Fruit fly (Drosophila melanogaster): ENCODE measurements around the gene side-IV.

side-IV gene

dm6 chr3R:13425470-13426033, 24.8 kb upstream of the side-IV start, which contains the start of gene Act87E:
Gene Act87E (plus strand): TSS chr3R:13425983.
- TF ChIP-seq dmrt93B (GFP tag; optimal IDR thresholded peaks at IDR 0.05) (peak; percentile 17), ey (GFP tag; optimal IDR thresholded peaks at IDR 0.05) (no peak), GATAd (GFP tag; optimal IDR thresholded peaks at IDR 0.05) (no peak), HLH106 (tag; optimal IDR thresholded peaks at IDR 0.05) (peak; percentile 0), tai (GFP tag; optimal IDR thresholded peaks at IDR 0.05) (no peak)

- TF ChIP-seq lola (GFP tag; optimal IDR thresholded peaks at IDR 0.05) (no peak), pan (optimal IDR thresholded peaks at IDR 0.05) (no peak), woc (GFP tag; optimal IDR thresholded peaks at IDR 0.05) (peak; percentile 20), brk (GFP tag; optimal IDR thresholded peaks at IDR 0.05) (no peak), jim (GFP tag; optimal IDR thresholded peaks at IDR 0.05) (no peak), CG32264 (GFP tag; optimal IDR thresholded peaks at IDR 0.05) (no peak), tai (GFP tag; optimal IDR thresholded peaks at IDR 0.05) (no peak), Hr83 (GFP tag; optimal IDR thresholded peaks at IDR 0.05; ENCODE audit: poor library complexity, severe bottlenecking) (no peak), Hnf4 (GFP tag; optimal IDR thresholded peaks at IDR 0.05) (peak; percentile 50), rgr (GFP tag; optimal IDR thresholded peaks at IDR 0.05) (peak; percentile 73), usp (GFP tag; optimal IDR thresholded peaks at IDR 0.05) (no peak), HLH106 (tag; optimal IDR thresholded peaks at IDR 0.05) (peak; percentile 45), Mio (GFP tag; optimal IDR thresholded peaks at IDR 0.05) (no peak), Dfd (GFP tag; optimal IDR thresholded peaks at IDR 0.05) (no peak), psq (GFP tag; optimal IDR thresholded peaks at IDR 0.05) (peak; percentile 50), foxo (GFP tag; optimal IDR thresholded peaks at IDR 0.05) (peak in 1 of 2 experiments; percentile 70), Abd-B (GFP tag; optimal IDR thresholded peaks at IDR 0.05) (no peak), h (GFP tag; optimal IDR thresholded peaks at IDR 0.05) (peak; percentile 76), dmrt93B (GFP tag; optimal IDR thresholded peaks at IDR 0.05) (peak; percentile 38), Sp1 (GFP tag; optimal IDR thresholded peaks at IDR 0.05) (peak; percentile 15), br (GFP tag; optimal IDR thresholded peaks at IDR 0.05) (peak; percentile 62), sv (GFP tag; optimal IDR thresholded peaks at IDR 0.05) (peak; percentile 41), CrebA (GFP tag; optimal IDR thresholded peaks at IDR 0.05; ENCODE audit: borderline replicate concordance) (no peak), Vsx2 (GFP tag; optimal IDR thresholded peaks at IDR 0.05; ENCODE audit: partially characterized antibody) (no peak), ey (GFP tag; optimal IDR thresholded peaks at IDR 0.05) (peak; percentile 80), Dif (GFP tag; optimal IDR thresholded peaks at IDR 0.05; ENCODE audit: partially characterized antibody) (no peak), OdsH (GFP tag; optimal IDR thresholded peaks at IDR 0.05) (peak; percentile 67), dsf (GFP tag; optimal IDR thresholded peaks at IDR 0.05; ENCODE audit: borderline replicate concordance) (no peak), fru (GFP tag; optimal IDR thresholded peaks at IDR 0.05) (peak; percentile 67)
Observed at dm6 chr3R:13428341-13429040, 21.9 kb upstream of the side-IV start.

dm6 chr3R:13433623-13434022, 16.8 kb upstream of the side-IV start:
- no peak for TF ChIP-seq lola (GFP tag; optimal IDR thresholded peaks at IDR 0.05)
- peak; percentile 39 for TF ChIP-seq tai (GFP tag; optimal IDR thresholded peaks at IDR 0.05)
- peak; percentile 52 for TF ChIP-seq psq (GFP tag; optimal IDR thresholded peaks at IDR 0.05)
- TF ChIP-seq N (GFP tag; optimal IDR thresholded peaks at IDR 0.05) = no peak
- TF ChIP-seq jim (GFP tag; optimal IDR thresholded peaks at IDR 0.05) = no peak
- no peak for TF ChIP-seq Abd-B (GFP tag; optimal IDR thresholded peaks at IDR 0.05)
- no peak for TF ChIP-seq Vsx2 (GFP tag; optimal IDR thresholded peaks at IDR 0.05; ENCODE audit: partially characterized antibody)
- no peak for TF ChIP-seq Myc (optimal IDR thresholded peaks at IDR 0.05)
- no peak for TF ChIP-seq GATAd (GFP tag; optimal IDR thresholded peaks at IDR 0.05)
- peak; percentile 48 for TF ChIP-seq Hnf4 (GFP tag; optimal IDR thresholded peaks at IDR 0.05)
- TF ChIP-seq CG32264 (GFP tag; optimal IDR thresholded peaks at IDR 0.05) = no peak
- no peak for TF ChIP-seq dl (GFP tag; optimal IDR thresholded peaks at IDR 0.05; ENCODE audit: insufficient read depth in 1 of 2, partially characterized antibody in 2 of 2)
- no peak for TF ChIP-seq Mio (GFP tag; optimal IDR thresholded peaks at IDR 0.05)
- no peak for TF ChIP-seq CrebA (GFP tag; optimal IDR thresholded peaks at IDR 0.05; ENCODE audit: borderline replicate concordance)
- no peak for TF ChIP-seq dmrt93B (GFP tag; optimal IDR thresholded peaks at IDR 0.05)
- peak; percentile 73 for TF ChIP-seq OdsH (GFP tag; optimal IDR thresholded peaks at IDR 0.05)
- TF ChIP-seq dsf (GFP tag; optimal IDR thresholded peaks at IDR 0.05; ENCODE audit: borderline replicate concordance) = no peak
- no peak for TF ChIP-seq sage (GFP tag; optimal IDR thresholded peaks at IDR 0.05)
- peak in 1 of 2 experiments; percentile 60 for TF ChIP-seq foxo (GFP tag; optimal IDR thresholded peaks at IDR 0.05)
- TF ChIP-seq usp (GFP tag; optimal IDR thresholded peaks at IDR 0.05) = no peak
- no peak for TF ChIP-seq Jra (GFP tag; optimal IDR thresholded peaks at IDR 0.05)
- TF ChIP-seq Rel (GFP tag; optimal IDR thresholded peaks at IDR 0.05) = no peak
- TF ChIP-seq Rel (tag; optimal IDR thresholded peaks at IDR 0.05) = no peak
- TF ChIP-seq woc (GFP tag; optimal IDR thresholded peaks at IDR 0.05) = no peak
- TF ChIP-seq rgr (GFP tag; optimal IDR thresholded peaks at IDR 0.05) = peak; percentile 85
- TF ChIP-seq brk (GFP tag; optimal IDR thresholded peaks at IDR 0.05) = no peak
- no peak for TF ChIP-seq Hr83 (GFP tag; optimal IDR thresholded peaks at IDR 0.05; ENCODE audit: poor library complexity, severe bottlenecking)
- no peak for TF ChIP-seq Dif (GFP tag; optimal IDR thresholded peaks at IDR 0.05; ENCODE audit: partially characterized antibody)
- TF ChIP-seq CG9705 (GFP tag; optimal IDR thresholded peaks at IDR 0.05) = no peak
- TF ChIP-seq fru (GFP tag; optimal IDR thresholded peaks at IDR 0.05) = peak; percentile 73
- peak; percentile 54 for TF ChIP-seq br (GFP tag; optimal IDR thresholded peaks at IDR 0.05)
- TF ChIP-seq Hr78 (GFP tag; optimal IDR thresholded peaks at IDR 0.05) = no peak
- peak; percentile 65 for TF ChIP-seq sv (GFP tag; optimal IDR thresholded peaks at IDR 0.05)
- peak; percentile 60 for TF ChIP-seq HLH106 (tag; optimal IDR thresholded peaks at IDR 0.05)
- peak; percentile 67 for TF ChIP-seq h (GFP tag; optimal IDR thresholded peaks at IDR 0.05)
- TF ChIP-seq ey (GFP tag; optimal IDR thresholded peaks at IDR 0.05) = peak; percentile 76
- TF ChIP-seq pan (optimal IDR thresholded peaks at IDR 0.05) = no peak
- no peak for TF ChIP-seq Dfd (GFP tag; optimal IDR thresholded peaks at IDR 0.05)
- peak; percentile 58 for TF ChIP-seq Sp1 (GFP tag; optimal IDR thresholded peaks at IDR 0.05)

Measured in whole organism, wandering third instar larva.